Worm (Caenorhabditis elegans) whole organism, mixed stage, embryonic: ENCODE measurements around the gene str-176.

Experiments used
- blmp-1 ChIP-seq: fragments of 150-350 bp; optimal IDR thresholded peaks from 2 replicates; lab custom pipeline; 2014; ENCODE audit warnings: missing biosample characterization, missing genetic modification characterization
- ces-1 ChIP-seq: fragments of 150-350 bp; optimal IDR thresholded peaks from 2 replicates; lab custom pipeline; 2014; ENCODE audit warnings: missing biosample characterization, missing genetic modification reagents, missing genetic modification characterization
- elt-1 ChIP-seq: sonication (generic microtip); optimal IDR thresholded peaks from 2 replicates; lab custom pipeline; 2017; ENCODE audit warnings: missing genetic modification characterization, mild to moderate bottlenecking, missing compliant biosample characterization, antibody characterized with exemption, moderate library complexity, borderline replicate concordance; ENCODE audit not compliant: insufficient read depth
- lin-13 ChIP-seq: fragments of 150-350 bp; optimal IDR thresholded peaks from 2 replicates; lab custom pipeline; 2014; ENCODE audit warnings: missing biosample characterization, missing genetic modification characterization
- lin-32 ChIP-seq: fragments of 200-800 bp; sonication (Bioruptor generic); optimal IDR thresholded peaks from 2 replicates; lab custom pipeline; 2018; ENCODE audit warnings: mild to moderate bottlenecking, missing genetic modification characterization, missing compliant biosample characterization
- lsy-2 ChIP-seq: fragments of 150-350 bp; optimal IDR thresholded peaks from 2 replicates; lab custom pipeline; 2014; ENCODE audit warnings: missing biosample characterization, missing genetic modification characterization
- mep-1 ChIP-seq: fragments of 150-350 bp; optimal IDR thresholded peaks from 2 replicates; lab custom pipeline; 2017; ENCODE audit warnings: missing biosample characterization, missing genetic modification reagents, missing genetic modification characterization, inconsistent platforms
- mls-2 ChIP-seq: sonication (generic microtip); optimal IDR thresholded peaks from 2 replicates; lab custom pipeline; 2016; ENCODE audit warnings: mild to moderate bottlenecking, missing genetic modification characterization, moderate library complexity, missing compliant biosample characterization
- nhr-237 ChIP-seq: fragments of 150-350 bp; optimal IDR thresholded peaks from 2 replicates; lab custom pipeline; 2014; ENCODE audit warnings: missing biosample characterization, missing genetic modification characterization
- nhr-76 ChIP-seq: sonication (generic microtip); optimal IDR thresholded peaks from 2 replicates; lab custom pipeline; 2017; ENCODE audit warnings: missing biosample characterization, missing genetic modification characterization
- pha-4 ChIP-seq: fragments of 150-350 bp; optimal IDR thresholded peaks from 2 replicates; lab custom pipeline; 2018; ENCODE audit warnings: missing biosample characterization, missing genetic modification reagents, missing genetic modification characterization
- snpc-4 ChIP-seq: fragments of 150-350 bp; optimal IDR thresholded peaks from 2 replicates; lab custom pipeline; 2014; ENCODE audit warnings: missing biosample characterization, missing genetic modification characterization
- unc-39 ChIP-seq: fragments of 150-350 bp; optimal IDR thresholded peaks from 2 replicates; lab custom pipeline; 2014; ENCODE audit warnings: missing biosample characterization, missing genetic modification characterization
- ztf-11 ChIP-seq: fragments of 150-350 bp; optimal IDR thresholded peaks from 2 replicates; lab custom pipeline; 2014; ENCODE audit warnings: missing biosample characterization, missing genetic modification characterization

DNA sequence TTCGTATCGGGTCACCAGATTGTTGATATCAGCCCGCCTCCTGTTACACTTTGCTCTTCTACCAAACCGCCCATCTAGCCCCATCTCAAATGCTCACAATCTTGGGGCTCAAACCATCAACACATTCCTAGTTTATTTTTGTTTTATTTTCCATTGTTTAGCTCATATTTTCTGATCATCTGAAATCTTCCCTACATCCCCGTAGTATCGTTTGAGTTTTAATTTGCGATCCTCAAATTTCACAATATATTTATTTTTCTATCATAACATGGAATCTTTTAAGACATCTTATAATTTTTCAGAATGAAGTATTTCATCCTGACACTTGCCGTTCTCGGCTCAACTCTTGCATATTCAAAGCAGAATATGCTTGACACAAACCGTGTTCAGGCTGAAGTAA is 13.3 kb upstream of the str-176 start, which contains the start of gene spp-10:
- TF ChIP-seq nhr-76 (tag; lab: Kevin White, UChicago) (no peak), mls-2 (tag; lab: Kevin White, UChicago) (no peak), lsy-2 (no peak), mep-1 (tag; lab: Kevin White, UChicago) (no peak), lin-32 (no peak), blmp-1 (tag; lab: Kevin White, UChicago) (no peak), unc-39 (tag; lab: Kevin White, UChicago) (no peak), lin-13 (tag; lab: Kevin White, UChicago) (no peak), snpc-4 (no peak), pha-4 (tag; lab: Kevin White, UChicago) (no peak), ztf-11 (tag; lab: Kevin White, UChicago) (no peak), ces-1 (no peak), elt-1 (tag; lab: Kevin White, UChicago) (no peak), nhr-237 (no peak)
